Fruit fly (Drosophila melanogaster) whole organism, embryonic: ENCODE data around the gene Atf3.

Source experiments
- Atf6 ChIP-seq: fragments of 200-800 bp; sonication (Bioruptor generic); IDR thresholded peaks from 2 replicates; pipeline ENCODE4 v1.3.6; 2022; ENCODE audit warnings: missing biosample characterization, missing genetic modification characterization
- CG10543 ChIP-seq: fragments of 200-800 bp; sonication (Bioruptor generic); optimal IDR thresholded peaks from 3 replicates; lab custom pipeline; 2017; ENCODE audit warnings: missing biosample characterization, mild to moderate bottlenecking, missing genetic modification characterization, moderate library complexity
- CG11398 ChIP-seq: fragments of 200-800 bp; sonication (Bioruptor generic); optimal IDR thresholded peaks from 2 replicates; lab custom pipeline; 2016; ENCODE audit warnings: missing biosample characterization, missing genetic modification characterization
- CG17802 ChIP-seq: fragments of 200-800 bp; sonication (Bioruptor generic); optimal IDR thresholded peaks from 2 replicates; lab custom pipeline; 2018; ENCODE audit warnings: missing biosample characterization, mild to moderate bottlenecking, missing genetic modification characterization, moderate library complexity
- CG18011 ChIP-seq: fragments of 200-800 bp; sonication (Bioruptor generic); optimal IDR thresholded peaks from 2 replicates; lab custom pipeline; 2017; ENCODE audit warnings: missing biosample characterization, missing genetic modification characterization, mild to moderate bottlenecking, moderate library complexity, missing genotype
- CG2129 ChIP-seq: fragments of 200-800 bp; sonication (Bioruptor generic); IDR thresholded peaks from 2 replicates; pipeline ENCODE4 v1.3.6; 2022; ENCODE audit warnings: missing biosample characterization, missing genetic modification characterization; ENCODE audit not compliant: partially characterized antibody
- CG31224 ChIP-seq: fragments of 200-800 bp; sonication (Bioruptor generic); IDR thresholded peaks from 2 replicates; pipeline ENCODE4 v1.3.6; 2022; ENCODE audit warnings: missing biosample characterization, missing genetic modification characterization
- CG32767 ChIP-seq: fragments of 200-800 bp; sonication (Bioruptor generic); IDR thresholded peaks from 2 replicates; pipeline ENCODE4 v1.3.6; 2022; ENCODE audit warnings: missing biosample characterization, missing genetic modification characterization
- CG4424 ChIP-seq: fragments of 200-800 bp; sonication (Bioruptor generic); optimal IDR thresholded peaks from 3 replicates; lab custom pipeline; 2016; ENCODE audit warnings: missing biosample characterization, missing genetic modification characterization
- CG4730 ChIP-seq: fragments of 200-800 bp; sonication (Bioruptor generic); IDR thresholded peaks from 2 replicates; pipeline ENCODE4 v1.3.6; 2022; ENCODE audit warnings: missing biosample characterization, missing genetic modification characterization
- CG6683 ChIP-seq: fragments of 200-800 bp; sonication (Bioruptor generic); optimal IDR thresholded peaks from 2 replicates; lab custom pipeline; 2017; ENCODE audit warnings: missing biosample characterization, mild to moderate bottlenecking, missing genetic modification characterization, missing genetic modification reagents
- CG7556 ChIP-seq: fragments of 200-800 bp; sonication (Bioruptor generic); optimal IDR thresholded peaks from 2 replicates; lab custom pipeline; 2017; ENCODE audit warnings: missing biosample characterization, mild to moderate bottlenecking, missing genetic modification characterization
- CG7839 ChIP-seq: fragments of 200-800 bp; sonication (Bioruptor generic); optimal IDR thresholded peaks from 3 replicates; lab custom pipeline; 2018; ENCODE audit warnings: missing biosample characterization, mild to moderate bottlenecking, missing genetic modification characterization, moderate library complexity
- CG7928 ChIP-seq: fragments of 200-800 bp; sonication (Bioruptor generic); optimal IDR thresholded peaks from 2 replicates; lab custom pipeline; 2017; ENCODE audit warnings: missing biosample characterization, mild to moderate bottlenecking, missing genetic modification characterization
- CG7987 ChIP-seq: fragments of 200-800 bp; sonication (Bioruptor generic); optimal IDR thresholded peaks from 2 replicates; lab custom pipeline; 2018; ENCODE audit warnings: missing biosample characterization, mild to moderate bottlenecking, missing genetic modification characterization, moderate library complexity
- CG8089 ChIP-seq: fragments of 200-800 bp; sonication (Bioruptor generic); optimal IDR thresholded peaks from 3 replicates; lab custom pipeline; 2016; ENCODE audit warnings: missing biosample characterization, missing genetic modification characterization
- Doc3 ChIP-seq: fragments of 200-800 bp; sonication (Bioruptor generic); IDR thresholded peaks from 3 replicates; pipeline ENCODE4 v1.3.6; 2022; ENCODE audit warnings: missing biosample characterization, missing genetic modification characterization; ENCODE audit not compliant: partially characterized antibody
- Elba2 ChIP-seq: fragments of 200-800 bp; sonication (Bioruptor generic); optimal IDR thresholded peaks from 3 replicates; lab custom pipeline; 2016; ENCODE audit warnings: missing biosample characterization, missing genetic modification characterization
- Fer2 ChIP-seq: fragments of 200-800 bp; sonication (Bioruptor generic); optimal IDR thresholded peaks from 2 replicates; lab custom pipeline; 2018; ENCODE audit warnings: missing biosample characterization, mild to moderate bottlenecking, missing genetic modification characterization, moderate library complexity
- Gug ChIP-seq: fragments of 200-800 bp; sonication (Bioruptor generic); IDR thresholded peaks from 4 replicates; pipeline ENCODE4 v1.3.6; 2022; ENCODE audit warnings: missing biosample characterization, missing genetic modification characterization
- HHEX ChIP-seq: fragments of 200-800 bp; sonication (Bioruptor generic); optimal IDR thresholded peaks from 3 replicates; lab custom pipeline; 2017; ENCODE audit warnings: missing biosample characterization, mild to moderate bottlenecking, missing genetic modification characterization, missing genetic modification reagents
- Hr39 ChIP-seq: fragments of >200 bp; optimal IDR thresholded peaks from 2 replicates; lab custom pipeline; 2017
- Hr51 ChIP-seq, 2 experiments: fragments of 200-800 bp; sonication (Bioruptor generic); optimal IDR thresholded peaks; 2 replicates in 1 of 2; 3 replicates in 1 of 2; lab custom pipeline; 2016 to 2018; ENCODE audit warnings: missing biosample characterization in 2 of 2, missing genetic modification characterization in 2 of 2, mild to moderate bottlenecking in 1 of 2, moderate library complexity in 1 of 2
- NK7.1 ChIP-seq: fragments of 200-800 bp; sonication (Bioruptor generic); optimal IDR thresholded peaks from 3 replicates; lab custom pipeline; 2016; ENCODE audit warnings: missing biosample characterization, missing genetic modification characterization
- Scr ChIP-seq: fragments of 200-800 bp; sonication (Bioruptor generic); IDR thresholded peaks from 2 replicates; pipeline ENCODE4 v1.3.6; 2022; ENCODE audit warnings: missing biosample characterization, missing genetic modification characterization; ENCODE audit not compliant: partially characterized antibody
- Sin3A ChIP-seq: fragments of >200 bp; optimal IDR thresholded peaks from 2 replicates; lab custom pipeline; 2018
- Spps ChIP-seq: fragments of 200-800 bp; sonication (Bioruptor generic); optimal IDR thresholded peaks from 2 replicates; lab custom pipeline; 2018; ENCODE audit warnings: missing biosample characterization, mild to moderate bottlenecking, missing genetic modification characterization
- Taf1 ChIP-seq: fragments of 200-800 bp; sonication (Bioruptor generic); IDR thresholded peaks from 2 replicates; pipeline ENCODE4 v1.3.6; 2022; ENCODE audit warnings: missing biosample characterization, missing genetic modification characterization
- amos ChIP-seq: fragments of 200-800 bp; sonication (Bioruptor generic); IDR thresholded peaks from 2 replicates; pipeline ENCODE4 v1.3.6; 2022; ENCODE audit warnings: missing biosample characterization, missing genetic modification characterization; ENCODE audit not compliant: partially characterized antibody
- btn ChIP-seq: fragments of 200-800 bp; sonication (Bioruptor generic); optimal IDR thresholded peaks from 2 replicates; lab custom pipeline; 2016; ENCODE audit warnings: missing biosample characterization, missing genetic modification characterization
- dimm ChIP-seq: fragments of 200-800 bp; sonication (Bioruptor generic); IDR thresholded peaks from 2 replicates; pipeline ENCODE4 v1.3.6; 2022; ENCODE audit warnings: missing biosample characterization, missing genetic modification characterization
- disco-r ChIP-seq: fragments of 200-800 bp; sonication (Bioruptor generic); optimal IDR thresholded peaks from 2 replicates; lab custom pipeline; 2016; ENCODE audit warnings: missing biosample characterization, missing genetic modification characterization
- en ChIP-seq: fragments of 200-800 bp; sonication (Bioruptor generic); optimal IDR thresholded peaks from 2 replicates; lab custom pipeline; 2016; ENCODE audit warnings: missing biosample characterization, missing genetic modification characterization
- ewg ChIP-seq: fragments of 200-800 bp; sonication (Bioruptor generic); optimal IDR thresholded peaks from 3 replicates; lab custom pipeline; 2017; ENCODE audit warnings: mild to moderate bottlenecking, missing biosample characterization, missing genetic modification reagents, missing genetic modification characterization
- hkb ChIP-seq, 2 experiments: fragments of 200-800 bp in 1 of 2; fragments of >200 bp in 1 of 2; sonication (Bioruptor generic) in 1 of 2; IDR thresholded peaks in 1 of 2; optimal IDR thresholded peaks in 1 of 2; 2 replicates each; pipeline versions ENCODE4 v1.3.6 to Lab custom; 2017 to 2022; ENCODE audit warnings: missing biosample characterization in 1 of 2, missing genetic modification characterization in 1 of 2
- lbe ChIP-seq: fragments of 200-800 bp; sonication (Bioruptor generic); optimal IDR thresholded peaks from 2 replicates; lab custom pipeline; 2016; ENCODE audit warnings: missing biosample characterization, mild to moderate bottlenecking, missing genetic modification characterization
- maf-S ChIP-seq: fragments of 200-800 bp; sonication (Bioruptor generic); optimal IDR thresholded peaks from 2 replicates; lab custom pipeline; 2016; ENCODE audit warnings: missing biosample characterization, missing genetic modification characterization
- onecut ChIP-seq: fragments of 200-800 bp; sonication (Bioruptor generic); IDR thresholded peaks from 2 replicates; pipeline ENCODE4 v1.3.6; 2022; ENCODE audit warnings: missing biosample characterization, missing genetic modification characterization
- p53 ChIP-seq: fragments of 200-800 bp; sonication (Bioruptor generic); optimal IDR thresholded peaks from 2 replicates; lab custom pipeline; 2016; ENCODE audit warnings: missing biosample characterization, missing genetic modification characterization
- ranshi ChIP-seq: fragments of 200-800 bp; sonication (Bioruptor generic); IDR thresholded peaks from 2 replicates; pipeline ENCODE4 v1.3.6; 2022; ENCODE audit warnings: missing biosample characterization, missing genetic modification characterization
- ro ChIP-seq: fragments of 200-800 bp; sonication (Bioruptor generic); IDR thresholded peaks from 2 replicates; pipeline ENCODE4 v1.3.6; 2022; ENCODE audit warnings: missing biosample characterization, missing genetic modification characterization
- sc ChIP-seq, 3 experiments: fragments of >200 bp in 2 of 3; fragments of 200-800 bp in 1 of 3; sonication (Bioruptor generic) in 1 of 3; optimal IDR thresholded peaks; 2 replicates in 2 of 3; 3 replicates in 1 of 3; lab custom pipeline; 2017; ENCODE audit warnings: mild to moderate bottlenecking in 1 of 3, missing biosample characterization in 1 of 3, missing genetic modification characterization in 1 of 3, missing genetic modification reagents in 1 of 3
- scrt ChIP-seq: fragments of 200-800 bp; sonication (Bioruptor generic); optimal IDR thresholded peaks from 2 replicates; lab custom pipeline; 2018; ENCODE audit warnings: missing biosample characterization, mild to moderate bottlenecking, missing genetic modification characterization, moderate library complexity
- seq ChIP-seq: fragments of 200-800 bp; sonication (Bioruptor generic); IDR thresholded peaks from 2 replicates; pipeline ENCODE4 v1.3.6; 2022; ENCODE audit warnings: missing biosample characterization, missing genetic modification characterization
- sna ChIP-seq: fragments of 200-800 bp; sonication (Bioruptor generic); IDR thresholded peaks from 2 replicates; pipeline ENCODE4 v1.3.6; 2022; ENCODE audit warnings: missing biosample characterization, missing genetic modification characterization; ENCODE audit not compliant: partially characterized antibody
- stc ChIP-seq: fragments of 200-800 bp; sonication (Bioruptor generic); IDR thresholded peaks from 2 replicates; pipeline ENCODE4 v1.3.6; 2022; ENCODE audit warnings: missing biosample characterization, missing genetic modification characterization
- tll ChIP-seq, 2 experiments: fragments of 200-800 bp in 1 of 2; fragments of >200 bp in 1 of 2; sonication (Bioruptor generic) in 1 of 2; optimal IDR thresholded peaks; 2 replicates each; lab custom pipeline; 2017 to 2019; ENCODE audit warnings: missing biosample characterization in 2 of 2, missing genetic modification characterization in 2 of 2, mild to moderate bottlenecking in 1 of 2, moderate library complexity in 1 of 2
- unpg ChIP-seq: fragments of 200-800 bp; sonication (Bioruptor generic); optimal IDR thresholded peaks from 3 replicates; lab custom pipeline; 2018; ENCODE audit warnings: missing biosample characterization, mild to moderate bottlenecking, missing genetic modification characterization, moderate library complexity

Gene Atf3

dm6 chrX:1276757-1277527 is 1.9 kb upstream of the Atf3 start (continued):
- TF ChIP-seq CG7987 (GFP tag; lab: Kevin White, UChicago) (peak; percentile 69), CG4730 (GFP tag; lab: Robert Waterston, UW) (peak; percentile 87), CG4424 (GFP tag; lab: Kevin White, UChicago) (peak; percentile 88), Elba2 (GFP tag; lab: Kevin White, UChicago) (no peak), Hr51 (GFP tag; optimal IDR thresholded peaks at IDR 0.05; lab: Kevin White, UChicago) (peak; percentile 82 to 92), amos (no peak), HHEX (GFP tag; lab: Kevin White, UChicago) (peak; percentile 95), CG18011 (GFP tag; lab: Kevin White, UChicago) (peak; percentile 79), sna (no peak), disco-r (GFP tag; lab: Kevin White, UChicago) (peak; percentile 87), Sin3A (lab: Kevin White, UChicago) (no peak), dimm (GFP tag; lab: Robert Waterston, UW) (peak; percentile 89), NK7.1 (GFP tag; lab: Kevin White, UChicago) (peak; percentile 88), CG2129 (GFP tag; lab: Robert Waterston, UW) (no peak), onecut (GFP tag; lab: Robert Waterston, UW) (peak; percentile 85), sc (optimal IDR thresholded peaks at IDR 0.05; lab: Kevin White, UChicago) (no peak), sc (GFP tag; optimal IDR thresholded peaks at IDR 0.05; lab: Kevin White, UChicago) (peak; percentile 78), ro (GFP tag; lab: Robert Waterston, UW) (peak; percentile 61), CG6683 (GFP tag; lab: Kevin White, UChicago) (peak; percentile 85), lbe (GFP tag; lab: Kevin White, UChicago) (peak; percentile 61), ewg (GFP tag; lab: Kevin White, UChicago) (peak; percentile 85), Scr (GFP tag; lab: Robert Waterston, UW) (no peak), Taf1 (GFP tag; lab: Robert Waterston, UW) (peak; percentile 89), seq (GFP tag; lab: Robert Waterston, UW) (peak; percentile 95), btn (GFP tag; lab: Kevin White, UChicago) (peak; percentile 80), Atf6 (peak; percentile 95), CG7839 (tag; lab: Kevin White, UChicago) (peak; percentile 94), en (GFP tag; lab: Kevin White, UChicago) (peak; percentile 81), CG10543 (GFP tag; lab: Kevin White, UChicago) (peak; percentile 88), scrt (GFP tag; lab: Kevin White, UChicago) (peak; percentile 79), maf-S (GFP tag; lab: Kevin White, UChicago) (peak; percentile 79), CG31224 (GFP tag; lab: Robert Waterston, UW) (peak; percentile 95), CG11398 (GFP tag; lab: Kevin White, UChicago) (peak; percentile 85), ranshi (GFP tag; lab: Robert Waterston, UW) (peak; percentile 92), CG32767 (GFP tag; lab: Robert Waterston, UW) (peak; percentile 90), stc (peak; percentile 92), unpg (GFP tag; lab: Kevin White, UChicago) (peak; percentile 92), Fer2 (tag; lab: Kevin White, UChicago) (peak; percentile 76), Gug (GFP tag; lab: Robert Waterston, UW) (peak; percentile 94), CG7556 (GFP tag; lab: Kevin White, UChicago) (peak; percentile 93), CG17802 (tag; lab: Kevin White, UChicago) (peak; percentile 64), Spps (tag; lab: Kevin White, UChicago) (no peak), hkb (optimal IDR thresholded peaks at IDR 0.05; lab: Kevin White, UChicago) (no peak), hkb (GFP tag; IDR thresholded peaks at IDR 0.05; lab: Robert Waterston, UW) (peak; percentile 97), p53 (GFP tag; lab: Kevin White, UChicago) (peak; percentile 83), tll (GFP tag; optimal IDR thresholded peaks at IDR 0.05; lab: Kevin White, UChicago) (no peak), CG7928 (peak; percentile 73), Doc3 (GFP tag; lab: Robert Waterston, UW) (no peak), CG8089 (GFP tag; lab: Kevin White, UChicago) (peak; percentile 82), Hr39 (lab: Kevin White, UChicago) (no peak)
